Worm (Caenorhabditis elegans) whole organism, young adult: Measurements from ENCODE around the gene smrc-1.

Experiments used
- B0019.2 ChIP-seq: fragments of 200-800 bp; sonication (Bioruptor generic); conservative IDR thresholded peaks from 2 replicates; pipeline ENCODE4 v1.3.6; 2022; ENCODE audit warnings: missing genetic modification reagents, missing genetic modification characterization, missing compliant biosample characterization
- C06A6.2 ChIP-seq: fragments of 200-800 bp; sonication (Bioruptor generic); conservative IDR thresholded peaks from 2 replicates; pipeline ENCODE4 v1.3.6; 2022; ENCODE audit warnings: missing genetic modification characterization, missing compliant biosample characterization
- D2030.7 ChIP-seq: fragments of 200-800 bp; sonication (Bioruptor generic); IDR thresholded peaks from 2 replicates; pipeline ENCODE4 v1.3.6; 2022; ENCODE audit warnings: missing genetic modification reagents, missing genetic modification characterization, missing compliant biosample characterization
- F33H1.4 ChIP-seq: fragments of 200-800 bp; sonication (Bioruptor generic); IDR thresholded peaks from 2 replicates; pipeline ENCODE4 v1.3.6; 2022; ENCODE audit warnings: missing genetic modification reagents, missing genetic modification characterization, missing compliant biosample characterization
- K11D2.4 ChIP-seq: fragments of 200-800 bp; sonication (Bioruptor generic); IDR thresholded peaks from 2 replicates; pipeline ENCODE4 v1.3.6; 2022; ENCODE audit warnings: missing genetic modification reagents, missing genetic modification characterization, missing compliant biosample characterization
- Y53G8AR.9 ChIP-seq: fragments of 200-800 bp; sonication (Bioruptor generic); conservative IDR thresholded peaks from 2 replicates; pipeline ENCODE4 v1.3.6; 2022; ENCODE audit warnings: missing genetic modification reagents, missing genetic modification characterization, missing compliant biosample characterization
- Y79H2A.3 ChIP-seq: fragments of 200-800 bp; sonication (Bioruptor generic); conservative IDR thresholded peaks from 2 replicates; pipeline ENCODE4 v1.3.6; 2022; ENCODE audit warnings: missing genetic modification reagents, missing genetic modification characterization, missing compliant biosample characterization
- ZK185.1 ChIP-seq: sonication (generic microtip); optimal IDR thresholded peaks from 2 replicates; lab custom pipeline; 2016; ENCODE audit warnings: mild to moderate bottlenecking, missing genetic modification characterization, missing compliant biosample characterization; ENCODE audit not compliant: poor library complexity, severe bottlenecking
- akir-1 ChIP-seq: fragments of 200-800 bp; sonication (Bioruptor generic); optimal IDR thresholded peaks from 2 replicates; lab custom pipeline; 2018; ENCODE audit warnings: mild to moderate bottlenecking, missing genetic modification characterization, moderate library complexity, missing compliant biosample characterization
- ama-1 ChIP-seq, 3 experiments: fragments of 150-350 bp in 1 of 3; sonication (generic microtip) in 2 of 3; optimal IDR thresholded peaks; 2 replicates each; lab custom pipeline; 2014 to 2018; ENCODE audit warnings: missing biosample characterization in 2 of 3, missing genetic modification characterization in 2 of 3, missing genetic modification reagents in 2 of 3
- atf-7 ChIP-seq: sonication (generic microtip); optimal IDR thresholded peaks from 2 replicates; lab custom pipeline; 2017; ENCODE audit warnings: mild to moderate bottlenecking, missing genetic modification characterization, missing compliant biosample characterization
- attf-3 ChIP-seq: fragments of 200-800 bp; sonication (Bioruptor generic); conservative IDR thresholded peaks from 2 replicates; pipeline ENCODE4 v1.3.6; 2022; ENCODE audit warnings: missing genetic modification reagents, missing genetic modification characterization, missing compliant biosample characterization
- attf-5 ChIP-seq: fragments of 200-800 bp; sonication (Bioruptor generic); optimal IDR thresholded peaks from 2 replicates; lab custom pipeline; 2018; ENCODE audit warnings: mild to moderate bottlenecking, missing genetic modification characterization, missing compliant biosample characterization
- ccch-3 ChIP-seq: fragments of 200-800 bp; sonication (Bioruptor generic); optimal IDR thresholded peaks from 2 replicates; lab custom pipeline; 2018; ENCODE audit warnings: mild to moderate bottlenecking, missing genetic modification characterization, missing compliant biosample characterization
- ceh-27 ChIP-seq: fragments of 200-800 bp; sonication (Bioruptor generic); optimal IDR thresholded peaks from 2 replicates; lab custom pipeline; 2018; ENCODE audit warnings: mild to moderate bottlenecking, missing genetic modification characterization, moderate library complexity, missing compliant biosample characterization
- ceh-79 ChIP-seq: sonication (generic microtip); optimal IDR thresholded peaks from 2 replicates; lab custom pipeline; 2017; ENCODE audit warnings: mild to moderate bottlenecking, missing genetic modification characterization, missing compliant biosample characterization
- chd-7 ChIP-seq: sonication (generic microtip); optimal IDR thresholded peaks from 2 replicates; lab custom pipeline; 2016; ENCODE audit warnings: mild to moderate bottlenecking, missing genetic modification characterization, moderate library complexity, missing compliant biosample characterization
- die-1 ChIP-seq: sonication (generic microtip); optimal IDR thresholded peaks from 2 replicates; lab custom pipeline; 2016; ENCODE audit warnings: missing genotype, mild to moderate bottlenecking, missing genetic modification characterization, missing compliant biosample characterization
- efl-1 ChIP-seq: fragments of 150-350 bp; optimal IDR thresholded peaks from 2 replicates; lab custom pipeline; 2014; ENCODE audit warnings: missing biosample characterization, missing genetic modification reagents, missing genetic modification characterization
- egrh-3 ChIP-seq: fragments of 200-800 bp; sonication (Bioruptor generic); IDR thresholded peaks from 2 replicates; pipeline ENCODE4 v1.3.6; 2022; ENCODE audit warnings: missing genetic modification reagents, missing genetic modification characterization, missing compliant biosample characterization
- lin-40 ChIP-seq: sonication (generic microtip); optimal IDR thresholded peaks from 2 replicates; lab custom pipeline; 2016; ENCODE audit warnings: missing genetic modification characterization, mild to moderate bottlenecking, missing compliant biosample characterization, missing genotype, missing genetic modification reagents
- lsy-27 ChIP-seq: sonication (generic microtip); optimal IDR thresholded peaks from 2 replicates; lab custom pipeline; 2017; ENCODE audit warnings: missing genetic modification characterization, mild to moderate bottlenecking, missing compliant biosample characterization, antibody characterized with exemption, missing genotype, borderline replicate concordance; ENCODE audit not compliant: insufficient read depth
- madf-10 ChIP-seq: sonication (generic microtip); optimal IDR thresholded peaks from 2 replicates; lab custom pipeline; 2016; ENCODE audit warnings: mild to moderate bottlenecking, missing genetic modification characterization, missing compliant biosample characterization
- madf-8 ChIP-seq: fragments of 200-800 bp; sonication (Bioruptor generic); conservative IDR thresholded peaks from 2 replicates; pipeline ENCODE4 v1.3.6; 2022; ENCODE audit warnings: missing genetic modification reagents, missing genetic modification characterization, missing compliant biosample characterization
- nfya-1 ChIP-seq: sonication (generic microtip); optimal IDR thresholded peaks from 2 replicates; lab custom pipeline; 2017; ENCODE audit warnings: antibody characterized with exemption, missing compliant biosample characterization, missing genetic modification characterization, borderline replicate concordance; ENCODE audit not compliant: insufficient read depth
- nhr-120 ChIP-seq: fragments of 200-800 bp; sonication (Bioruptor generic); IDR thresholded peaks from 2 replicates; pipeline ENCODE4 v1.3.6; 2022; ENCODE audit warnings: missing genetic modification characterization, missing compliant biosample characterization
- nhr-179 ChIP-seq: sonication (generic microtip); optimal IDR thresholded peaks from 2 replicates; lab custom pipeline; 2016; ENCODE audit warnings: mild to moderate bottlenecking, missing genetic modification characterization, missing compliant biosample characterization
- nhr-80 ChIP-seq: sonication (generic microtip); optimal IDR thresholded peaks from 2 replicates; lab custom pipeline; 2016; ENCODE audit warnings: missing genetic modification characterization, missing compliant biosample characterization
- nhr-90 ChIP-seq: sonication (generic microtip); optimal IDR thresholded peaks from 2 replicates; lab custom pipeline; 2016; ENCODE audit warnings: missing genotype, mild to moderate bottlenecking, missing genetic modification characterization, missing compliant biosample characterization
- pbrm-1 ChIP-seq: fragments of 200-800 bp; sonication (Bioruptor generic); IDR thresholded peaks from 2 replicates; pipeline ENCODE4 v1.3.6; 2022; ENCODE audit warnings: missing genetic modification reagents, missing genetic modification characterization, missing compliant biosample characterization
- pha-4 ChIP-seq: fragments of 150-350 bp; sonication (generic microtip); optimal IDR thresholded peaks from 2 replicates; lab custom pipeline; 2014; ENCODE audit warnings: missing biosample characterization, missing genetic modification reagents, missing genetic modification characterization
- rcor-1 ChIP-seq: fragments of 200-800 bp; sonication (Bioruptor generic); IDR thresholded peaks from 2 replicates; pipeline ENCODE4 v1.3.6; 2022; ENCODE audit warnings: missing genetic modification reagents, missing genetic modification characterization, missing compliant biosample characterization
- repo-1 ChIP-seq: sonication (generic microtip); optimal IDR thresholded peaks from 2 replicates; lab custom pipeline; 2017; ENCODE audit warnings: mild to moderate bottlenecking, missing genetic modification characterization, missing compliant biosample characterization
- snpc-1.3 ChIP-seq: sonication (generic microtip); optimal IDR thresholded peaks from 2 replicates; lab custom pipeline; 2017; ENCODE audit warnings: missing genetic modification characterization, mild to moderate bottlenecking, missing compliant biosample characterization, antibody characterized with exemption, moderate library complexity, missing genotype, missing genetic modification reagents; ENCODE audit not compliant: insufficient read depth
- somi-1 ChIP-seq: fragments of 200-800 bp; sonication (Bioruptor generic); optimal IDR thresholded peaks from 2 replicates; lab custom pipeline; 2018; ENCODE audit warnings: mild to moderate bottlenecking, missing genetic modification characterization, missing compliant biosample characterization
- tbx-9 ChIP-seq: sonication (generic microtip); optimal IDR thresholded peaks from 2 replicates; lab custom pipeline; 2016; ENCODE audit warnings: borderline replicate concordance, missing genetic modification characterization, inconsistent platforms, missing compliant biosample characterization
- tlf-1 ChIP-seq: fragments of 200-800 bp; sonication (Bioruptor generic); optimal IDR thresholded peaks from 2 replicates; lab custom pipeline; 2018; ENCODE audit warnings: mild to moderate bottlenecking, missing genetic modification characterization, missing compliant biosample characterization
- unc-130 ChIP-seq: sonication (generic microtip); optimal IDR thresholded peaks from 2 replicates; lab custom pipeline; 2016; ENCODE audit warnings: missing genetic modification reagents, missing genetic modification characterization, missing compliant biosample characterization
- xnd-1 ChIP-seq: sonication (generic microtip); optimal IDR thresholded peaks from 2 replicates; lab custom pipeline; 2016; ENCODE audit warnings: missing genotype, missing genetic modification reagents, missing genetic modification characterization, missing compliant biosample characterization
- zfh-2 ChIP-seq: fragments of 200-800 bp; sonication (Bioruptor generic); conservative IDR thresholded peaks from 2 replicates; pipeline ENCODE4 v1.3.6; 2022; ENCODE audit warnings: missing genetic modification reagents, missing genetic modification characterization, missing compliant biosample characterization
- zim-3 ChIP-seq: sonication (generic microtip); optimal IDR thresholded peaks from 2 replicates; lab custom pipeline; 2017; ENCODE audit warnings: mild to moderate bottlenecking, missing genetic modification characterization, moderate library complexity, missing compliant biosample characterization
- ztf-25 ChIP-seq: fragments of 200-800 bp; sonication (Bioruptor generic); IDR thresholded peaks from 2 replicates; pipeline ENCODE4 v1.3.6; 2022; ENCODE audit warnings: missing genetic modification reagents, missing genetic modification characterization, missing compliant biosample characterization
- ztf-3 ChIP-seq: fragments of 200-800 bp; sonication (Bioruptor generic); optimal IDR thresholded peaks from 2 replicates; lab custom pipeline; 2018; ENCODE audit warnings: mild to moderate bottlenecking, missing genetic modification characterization, missing compliant biosample characterization
- ztf-6 ChIP-seq: fragments of 200-800 bp; sonication (Bioruptor generic); IDR thresholded peaks from 2 replicates; pipeline ENCODE4 v1.3.6; 2022; ENCODE audit warnings: missing genetic modification reagents, missing genetic modification characterization, missing compliant biosample characterization

Gene smrc-1

DNA sequence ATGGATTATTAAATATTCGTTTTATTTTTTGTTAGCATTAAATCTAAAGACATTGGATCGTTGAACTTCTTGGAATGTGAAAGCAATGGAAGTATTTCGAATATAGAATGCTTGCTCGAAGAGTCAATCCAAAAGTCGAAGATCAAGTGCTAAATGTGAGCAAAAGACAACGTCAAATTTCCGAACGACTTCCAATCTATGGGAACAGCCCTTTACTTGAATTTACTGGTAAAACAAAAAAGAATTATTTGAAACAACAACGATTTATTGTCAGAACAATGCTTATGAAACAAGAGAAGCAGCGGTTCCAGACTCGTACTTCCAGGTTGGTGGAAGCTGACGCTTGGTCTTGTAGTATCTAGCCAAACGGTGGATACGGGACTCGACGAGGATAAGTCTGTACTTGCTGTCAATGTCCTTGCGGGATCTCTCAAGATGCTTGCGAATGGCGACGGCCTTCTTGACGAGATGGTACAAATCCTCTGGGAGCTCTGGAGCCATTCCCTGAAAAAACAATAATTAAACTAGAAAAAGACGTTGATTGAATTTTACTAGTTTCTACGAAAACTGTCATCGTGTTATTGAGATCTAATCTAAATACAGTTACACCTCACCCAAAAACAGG, 16.8 kb upstream of the smrc-1 start (continued):
- TF ChIP-seq snpc-1.3 (tag; lab: Kevin White, UChicago) = peak; percentile 32
- peak; percentile 37 for TF ChIP-seq atf-7 (tag; lab: Kevin White, UChicago)
- peak; percentile 58 for TF ChIP-seq D2030.7 (GFP tag; lab: Robert Waterston, UW)
- peak; percentile 53; the same call in 1 of the 2 replicates for TF ChIP-seq rcor-1 (GFP tag; lab: Robert Waterston, UW)
- 0 out of 2 replicates have a peak, but pooled peaks have one; percentile 36 for TF ChIP-seq K11D2.4 (GFP tag; lab: Robert Waterston, UW)
- no peak for TF ChIP-seq ztf-25
- TF ChIP-seq egrh-3 (GFP tag; lab: Robert Waterston, UW) = no peak
- no peak for TF ChIP-seq ztf-3 (GFP tag; lab: Kevin White, UChicago)
- no peak for TF ChIP-seq ccch-3 (GFP tag; lab: Kevin White, UChicago)
- TF ChIP-seq ama-1 (optimal IDR thresholded peaks at IDR 0.05; lab: Kevin White, UChicago) = no peak
- TF ChIP-seq ama-1 (GFP tag; optimal IDR thresholded peaks at IDR 0.05; lab: Kevin White, UChicago) = peak in 1 of 2 experiments; percentile 82
- TF ChIP-seq zim-3 (tag; lab: Kevin White, UChicago) = peak; percentile 29
- no peak for TF ChIP-seq nhr-179 (tag; lab: Kevin White, UChicago)
- TF ChIP-seq attf-3 (GFP tag; lab: Robert Waterston, UW) = 0 out of 2 replicates have a peak, but pooled peaks have one; percentile 18
- TF ChIP-seq ceh-79 = peak; percentile 36
- TF ChIP-seq tbx-9 (tag; lab: Kevin White, UChicago) = no peak
- no peak for TF ChIP-seq nfya-1 (tag; lab: Kevin White, UChicago)
- no peak for TF ChIP-seq nhr-80 (tag; lab: Kevin White, UChicago)
- TF ChIP-seq ceh-27 (GFP tag; lab: Kevin White, UChicago) = no peak
- TF ChIP-seq lsy-27 = no peak
- TF ChIP-seq pbrm-1 (GFP tag; lab: Robert Waterston, UW) = peak; percentile 57; the same call in 1 of the 2 replicates
- TF ChIP-seq B0019.2 = no peak
- TF ChIP-seq die-1 (tag; lab: Kevin White, UChicago) = peak; percentile 76
- TF ChIP-seq ztf-6 (GFP tag; lab: Robert Waterston, UW) = no peak
- TF ChIP-seq somi-1 (GFP tag; lab: Kevin White, UChicago) = peak; percentile 38
- TF ChIP-seq Y53G8AR.9 (GFP tag; lab: Robert Waterston, UW) = peak; percentile 86
- TF ChIP-seq Y79H2A.3 (GFP tag; lab: Robert Waterston, UW) = peak; percentile 69; the same call in 1 of the 2 replicates
- no peak for TF ChIP-seq C06A6.2 (GFP tag; lab: Robert Waterston, UW)
- TF ChIP-seq attf-5 = peak; percentile 20
- TF ChIP-seq ZK185.1 = peak; percentile 53
- TF ChIP-seq akir-1 (GFP tag; lab: Kevin White, UChicago) = no peak
- TF ChIP-seq repo-1 (tag; lab: Kevin White, UChicago) = peak; percentile 74

DNA sequence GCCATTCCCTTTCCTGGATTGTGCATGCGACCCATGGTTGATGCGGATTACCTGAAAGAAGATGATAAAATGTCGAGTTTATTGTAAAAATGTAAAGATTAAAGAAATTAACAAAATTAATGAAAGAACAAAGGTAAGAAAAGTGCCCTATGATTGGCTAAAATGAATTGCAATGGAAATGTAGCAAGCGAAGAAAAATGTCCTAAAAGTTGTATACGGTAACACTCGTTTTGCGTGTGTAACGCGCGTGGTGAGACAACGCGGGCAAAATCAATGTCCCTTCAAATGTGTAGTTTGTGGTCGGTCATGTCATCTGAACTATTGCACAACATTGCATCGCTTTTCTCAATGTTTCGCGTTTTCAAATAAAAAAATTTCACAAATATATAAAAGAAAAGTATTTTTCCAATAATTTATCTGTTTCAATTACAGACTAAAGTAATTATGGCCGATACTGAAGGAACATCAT, 15.8 kb upstream of the smrc-1 start, which contains the start of the genes rps-13 and nfx-1:
Gene rps-13 (minus strand): TSS at position 51 of the 469 bp plus-strand sequence.
Gene nfx-1 (plus strand): TSS at position 433 of the 469 bp plus-strand sequence.
- TF ChIP-seq zfh-2 (GFP tag; lab: Robert Waterston, UW) = no peak
- peak; percentile 45 for TF ChIP-seq lin-40 (tag; lab: Kevin White, UChicago)
- TF ChIP-seq die-1 (tag; lab: Kevin White, UChicago) = no peak
- TF ChIP-seq ZK185.1 = peak; percentile 71
- peak; percentile 44 for TF ChIP-seq efl-1 (GFP tag; lab: Kevin White, UChicago)
- no peak for TF ChIP-seq egrh-3 (GFP tag; lab: Robert Waterston, UW)
- no peak for TF ChIP-seq tbx-9 (tag; lab: Kevin White, UChicago)
- no peak for TF ChIP-seq zim-3 (tag; lab: Kevin White, UChicago)
- no peak for TF ChIP-seq ama-1 (optimal IDR thresholded peaks at IDR 0.05; lab: Kevin White, UChicago)
- TF ChIP-seq ama-1 (GFP tag; optimal IDR thresholded peaks at IDR 0.05; lab: Kevin White, UChicago) = peak in 1 of 2 experiments; percentile 24
- no peak for TF ChIP-seq madf-8
- no peak for TF ChIP-seq nhr-120 (GFP tag; lab: Robert Waterston, UW)
- TF ChIP-seq pha-4 (tag; lab: Kevin White, UChicago) = no peak
- no peak for TF ChIP-seq unc-130 (GFP tag; lab: Kevin White, UChicago)
- TF ChIP-seq K11D2.4 (GFP tag; lab: Robert Waterston, UW) = no peak
- TF ChIP-seq snpc-1.3 (tag; lab: Kevin White, UChicago) = peak; percentile 69
- TF ChIP-seq F33H1.4 (GFP tag; lab: Robert Waterston, UW) = peak; percentile 90
- peak; percentile 16 for TF ChIP-seq tlf-1 (GFP tag; lab: Kevin White, UChicago)
- no peak for TF ChIP-seq nhr-90 (tag; lab: Kevin White, UChicago)
- no peak for TF ChIP-seq madf-10 (tag; lab: Kevin White, UChicago)
- TF ChIP-seq chd-7 (tag; lab: Kevin White, UChicago) = no peak
- peak; percentile 2 for TF ChIP-seq xnd-1 (tag; lab: Kevin White, UChicago)
